Fruit fly (Drosophila melanogaster) whole organism, embryonic: Measurements from ENCODE around the gene AANATL3.

ENCODE experiments used
- Adf1 ChIP-seq: fragments of 200-800 bp; sonication (Bioruptor generic); IDR thresholded peaks from 2 replicates; pipeline ENCODE4 v1.3.6; 2022; ENCODE audit warnings: missing biosample characterization, missing genetic modification characterization
- Bteb2 ChIP-seq: fragments of 200-800 bp; sonication (Bioruptor generic); optimal IDR thresholded peaks from 2 replicates; lab custom pipeline; 2016; ENCODE audit warnings: missing biosample characterization, missing genetic modification characterization
- CG10267 ChIP-seq: fragments of 200-800 bp; sonication (Bioruptor generic); optimal IDR thresholded peaks from 2 replicates; lab custom pipeline; 2018; ENCODE audit warnings: missing biosample characterization, mild to moderate bottlenecking, missing genetic modification characterization, moderate library complexity
- CG10979 ChIP-seq: fragments of 200-800 bp; sonication (Bioruptor generic); optimal IDR thresholded peaks from 2 replicates; lab custom pipeline; 2018; ENCODE audit warnings: missing biosample characterization, mild to moderate bottlenecking, missing genetic modification characterization, moderate library complexity
- CG12155 ChIP-seq: fragments of 200-800 bp; sonication (Bioruptor generic); optimal IDR thresholded peaks from 3 replicates; lab custom pipeline; 2016; ENCODE audit warnings: missing biosample characterization, missing genetic modification characterization
- CG12942 ChIP-seq: fragments of 200-800 bp; sonication (Bioruptor generic); optimal IDR thresholded peaks from 3 replicates; lab custom pipeline; 2016; ENCODE audit warnings: missing biosample characterization, missing genetic modification characterization
- CG13624 ChIP-seq: fragments of 200-800 bp; sonication (Bioruptor generic); optimal IDR thresholded peaks from 2 replicates; lab custom pipeline; 2016; ENCODE audit warnings: missing biosample characterization, missing genetic modification characterization
- CG1529 ChIP-seq: fragments of 200-800 bp; sonication (Bioruptor generic); optimal IDR thresholded peaks from 3 replicates; lab custom pipeline; 2018; ENCODE audit warnings: missing biosample characterization, missing genetic modification characterization
- CG16815 ChIP-seq: fragments of 200-800 bp; sonication (Bioruptor generic); optimal IDR thresholded peaks from 3 replicates; lab custom pipeline; 2017; ENCODE audit warnings: missing biosample characterization, mild to moderate bottlenecking, missing genetic modification characterization
- CG17612 ChIP-seq: fragments of 200-800 bp; sonication (Bioruptor generic); IDR thresholded peaks from 2 replicates; pipeline ENCODE4 v1.3.6; 2022; ENCODE audit warnings: missing biosample characterization, missing genetic modification characterization
- CG2875 ChIP-seq: fragments of 200-800 bp; sonication (Bioruptor generic); optimal IDR thresholded peaks from 2 replicates; lab custom pipeline; 2017; ENCODE audit warnings: missing biosample characterization, mild to moderate bottlenecking, missing genetic modification characterization, missing genetic modification reagents
- CG31441 ChIP-seq: fragments of 200-800 bp; sonication (Bioruptor generic); IDR thresholded peaks from 2 replicates; pipeline ENCODE4 v1.3.6; 2022; ENCODE audit warnings: missing biosample characterization, missing genetic modification characterization
- CG34224 ChIP-seq: fragments of 200-800 bp; sonication (Bioruptor generic); IDR thresholded peaks from 3 replicates; pipeline ENCODE4 v1.3.6; 2022; ENCODE audit warnings: missing biosample characterization, missing genetic modification characterization; ENCODE audit not compliant: partially characterized antibody
- CG7556 ChIP-seq: fragments of 200-800 bp; sonication (Bioruptor generic); optimal IDR thresholded peaks from 2 replicates; lab custom pipeline; 2017; ENCODE audit warnings: missing biosample characterization, mild to moderate bottlenecking, missing genetic modification characterization
- CG7786 ChIP-seq: fragments of 200-800 bp; sonication (Bioruptor generic); optimal IDR thresholded peaks from 2 replicates; lab custom pipeline; 2016; ENCODE audit warnings: missing biosample characterization, missing genetic modification characterization
- CG7839 ChIP-seq: fragments of 200-800 bp; sonication (Bioruptor generic); optimal IDR thresholded peaks from 3 replicates; lab custom pipeline; 2018; ENCODE audit warnings: missing biosample characterization, mild to moderate bottlenecking, missing genetic modification characterization, moderate library complexity
- CG8359 ChIP-seq: fragments of 200-800 bp; sonication (Bioruptor generic); optimal IDR thresholded peaks from 2 replicates; lab custom pipeline; 2017; ENCODE audit warnings: missing biosample characterization, mild to moderate bottlenecking, missing genetic modification characterization, borderline replicate concordance
- CG9437 ChIP-seq: fragments of 200-800 bp; sonication (Bioruptor generic); optimal IDR thresholded peaks from 2 replicates; lab custom pipeline; 2018; ENCODE audit warnings: missing biosample characterization, mild to moderate bottlenecking, missing genetic modification characterization
- CG9727 ChIP-seq: fragments of 200-800 bp; sonication (Bioruptor generic); optimal IDR thresholded peaks from 3 replicates; lab custom pipeline; 2017; ENCODE audit warnings: missing biosample characterization, mild to moderate bottlenecking, missing genetic modification characterization
- CHES-1-like ChIP-seq: fragments of 200-800 bp; sonication (Bioruptor generic); optimal IDR thresholded peaks from 2 replicates; lab custom pipeline; 2016; ENCODE audit warnings: missing biosample characterization, missing genetic modification characterization
- Camta ChIP-seq: fragments of 200-800 bp; sonication (Bioruptor generic); optimal IDR thresholded peaks from 2 replicates; lab custom pipeline; 2016; ENCODE audit warnings: missing biosample characterization, missing genetic modification characterization
- Dref ChIP-seq: fragments of 200-800 bp; sonication (Bioruptor generic); IDR thresholded peaks from 2 replicates; pipeline ENCODE4 v1.3.6; 2022; ENCODE audit warnings: missing biosample characterization, missing genetic modification characterization
- E2f2 ChIP-seq: fragments of 200-800 bp; sonication (Bioruptor generic); IDR thresholded peaks from 2 replicates; pipeline ENCODE4 v1.3.6; 2022; ENCODE audit warnings: missing biosample characterization, missing genetic modification characterization
- Gsc ChIP-seq: fragments of 200-800 bp; sonication (Bioruptor generic); IDR thresholded peaks from 2 replicates; pipeline ENCODE4 v1.3.6; 2022; ENCODE audit warnings: missing biosample characterization, missing genetic modification characterization
- Hmr ChIP-seq: fragments of 200-800 bp; sonication (Bioruptor generic); optimal IDR thresholded peaks from 3 replicates; lab custom pipeline; 2017; ENCODE audit warnings: mild to moderate bottlenecking, missing biosample characterization, missing genetic modification reagents, missing genetic modification characterization
- Meics ChIP-seq: fragments of 200-800 bp; sonication (Bioruptor generic); optimal IDR thresholded peaks from 2 replicates; lab custom pipeline; 2017; ENCODE audit warnings: missing biosample characterization, mild to moderate bottlenecking, missing genetic modification characterization
- Mrtf ChIP-seq: fragments of 200-800 bp; sonication (Bioruptor generic); IDR thresholded peaks from 3 replicates; pipeline ENCODE4 v1.3.6; 2022; ENCODE audit warnings: missing biosample characterization, missing genetic modification characterization
- Optix ChIP-seq: fragments of 200-800 bp; sonication (Bioruptor generic); IDR thresholded peaks from 3 replicates; pipeline ENCODE4 v1.3.6; 2022; ENCODE audit warnings: missing biosample characterization, missing genetic modification characterization
- PHDP ChIP-seq: fragments of 200-800 bp; sonication (Bioruptor generic); optimal IDR thresholded peaks from 3 replicates; lab custom pipeline; 2018; ENCODE audit warnings: missing biosample characterization, mild to moderate bottlenecking, missing genetic modification characterization, moderate library complexity
- Pdp1 ChIP-seq, 2 experiments: fragments of 200-800 bp; sonication (Bioruptor generic); optimal IDR thresholded peaks; 3 replicates each; lab custom pipeline; 2016; ENCODE audit warnings: missing biosample characterization in 2 of 2, missing genetic modification characterization in 2 of 2, mild to moderate bottlenecking in 1 of 2, moderate library complexity in 1 of 2
- Poxn ChIP-seq: fragments of 200-800 bp; sonication (Bioruptor generic); IDR thresholded peaks from 2 replicates; pipeline ENCODE4 v1.3.6; 2022; ENCODE audit warnings: missing biosample characterization, missing genetic modification characterization
- Ptx1 ChIP-seq: fragments of 200-800 bp; sonication (Bioruptor generic); IDR thresholded peaks from 2 replicates; pipeline ENCODE4 v1.3.6; 2022; ENCODE audit warnings: missing biosample characterization, missing genetic modification characterization
- YL-1 ChIP-seq: fragments of 200-800 bp; sonication (Bioruptor generic); optimal IDR thresholded peaks from 3 replicates; lab custom pipeline; 2017; ENCODE audit warnings: missing biosample characterization, mild to moderate bottlenecking, missing genetic modification characterization
- al ChIP-seq: fragments of 200-800 bp; sonication (Bioruptor generic); IDR thresholded peaks from 2 replicates; pipeline ENCODE4 v1.3.6; 2022; ENCODE audit warnings: missing biosample characterization, missing genetic modification characterization
- aop ChIP-seq: fragments of 200-800 bp; sonication (Bioruptor generic); IDR thresholded peaks from 2 replicates; pipeline ENCODE4 v1.3.6; 2022; ENCODE audit warnings: missing biosample characterization, missing genetic modification characterization
- bbx ChIP-seq: fragments of 200-800 bp; sonication (Bioruptor generic); IDR thresholded peaks from 2 replicates; pipeline ENCODE4 v1.3.6; 2022; ENCODE audit warnings: missing biosample characterization, missing genetic modification characterization; ENCODE audit not compliant: partially characterized antibody
- bcd ChIP-seq: fragments of 200-800 bp; sonication (Bioruptor generic); optimal IDR thresholded peaks from 2 replicates; lab custom pipeline; 2017; ENCODE audit warnings: missing biosample characterization, mild to moderate bottlenecking, missing genetic modification characterization
- chm ChIP-seq: fragments of 200-800 bp; sonication (Bioruptor generic); IDR thresholded peaks from 2 replicates; pipeline ENCODE4 v1.3.6; 2022; ENCODE audit warnings: missing biosample characterization, missing genetic modification characterization
- dati ChIP-seq: fragments of 200-800 bp; sonication (Bioruptor generic); IDR thresholded peaks from 2 replicates; pipeline ENCODE4 v1.3.6; 2022; ENCODE audit warnings: missing biosample characterization, missing genetic modification characterization
- dm ChIP-seq: fragments of 200-800 bp; sonication (Bioruptor generic); optimal IDR thresholded peaks from 3 replicates; lab custom pipeline; 2016; ENCODE audit warnings: missing biosample characterization, missing genetic modification characterization
- lab ChIP-seq: fragments of 200-800 bp; sonication (Bioruptor generic); optimal IDR thresholded peaks from 3 replicates; lab custom pipeline; 2017; ENCODE audit warnings: missing biosample characterization, missing genetic modification characterization, mild to moderate bottlenecking, moderate library complexity, missing genetic modification reagents
- oc ChIP-seq: fragments of 200-800 bp; sonication (Bioruptor generic); optimal IDR thresholded peaks from 2 replicates; lab custom pipeline; 2018; ENCODE audit warnings: missing biosample characterization, mild to moderate bottlenecking, missing genetic modification characterization, moderate library complexity
- onecut ChIP-seq: fragments of 200-800 bp; sonication (Bioruptor generic); IDR thresholded peaks from 2 replicates; pipeline ENCODE4 v1.3.6; 2022; ENCODE audit warnings: missing biosample characterization, missing genetic modification characterization
- prd ChIP-seq, 3 experiments: fragments of >200 bp in 2 of 3; fragments of 200-800 bp in 1 of 3; sonication (Bioruptor generic) in 1 of 3; optimal IDR thresholded peaks in 2 of 3; IDR thresholded peaks in 1 of 3; 2 replicates in 2 of 3; 3 replicates in 1 of 3; pipeline versions ENCODE4 v1.3.6 to Lab custom; 2017 to 2022; ENCODE audit warnings: missing biosample characterization in 1 of 3, missing genetic modification characterization in 1 of 3
- rib ChIP-seq: fragments of 200-800 bp; sonication (Bioruptor generic); IDR thresholded peaks from 2 replicates; pipeline ENCODE4 v1.3.6; 2022; ENCODE audit warnings: missing biosample characterization, missing genetic modification characterization
- sim ChIP-seq: fragments of 200-800 bp; sonication (Bioruptor generic); IDR thresholded peaks from 2 replicates; pipeline ENCODE4 v1.3.6; 2022; ENCODE audit warnings: missing biosample characterization, missing genetic modification characterization
- sisA ChIP-seq: fragments of 200-800 bp; sonication (Bioruptor generic); IDR thresholded peaks from 2 replicates; pipeline ENCODE4 v1.3.6; 2022; ENCODE audit warnings: missing biosample characterization, missing genetic modification characterization
- so ChIP-seq: fragments of 200-800 bp; sonication (Bioruptor generic); IDR thresholded peaks from 3 replicates; pipeline ENCODE4 v1.3.6; 2022; ENCODE audit warnings: missing biosample characterization, missing genetic modification characterization
- tgo ChIP-seq: fragments of 200-800 bp; sonication (Bioruptor generic); IDR thresholded peaks from 3 replicates; pipeline ENCODE4 v1.3.6; 2022; ENCODE audit warnings: missing biosample characterization, missing genetic modification characterization
- unpg ChIP-seq: fragments of 200-800 bp; sonication (Bioruptor generic); optimal IDR thresholded peaks from 3 replicates; lab custom pipeline; 2018; ENCODE audit warnings: missing biosample characterization, mild to moderate bottlenecking, missing genetic modification characterization, moderate library complexity

Gene AANATL3

DNA sequence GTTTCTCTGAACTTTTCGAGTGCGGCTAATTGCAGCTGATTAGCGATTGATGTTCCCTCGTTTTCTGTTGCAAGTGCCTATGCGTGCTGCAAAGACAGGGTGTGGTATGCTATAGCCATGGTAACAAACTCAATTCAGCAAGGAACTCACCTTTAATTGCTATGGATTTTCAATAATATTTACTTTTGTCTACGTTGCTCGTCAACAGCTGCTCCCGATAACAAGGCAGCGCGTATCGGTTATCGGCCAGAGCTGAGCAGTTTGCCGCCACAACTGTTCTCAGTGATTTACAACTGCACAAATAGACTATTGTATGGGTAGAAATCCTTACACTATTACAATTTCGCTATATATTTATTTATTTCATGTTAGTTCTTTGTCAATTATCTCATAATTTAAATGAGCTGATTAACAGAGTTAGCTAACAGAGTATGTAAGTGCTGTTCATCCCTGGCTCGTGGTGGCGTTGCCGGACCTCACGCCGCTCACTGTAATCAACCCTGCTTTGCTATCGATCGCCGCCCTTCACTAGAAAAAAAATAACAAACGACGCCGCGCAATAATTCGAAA, 49.7 kb upstream of the AANATL3 start, which contains the start of the genes pr and neb (continued):
- TF ChIP-seq CG8359: no peak
- peak; percentile 48 for TF ChIP-seq YL-1 (GFP tag; lab: Kevin White, UChicago)
- TF ChIP-seq CHES-1-like (GFP tag; lab: Kevin White, UChicago): no peak
- peak; percentile 55 for TF ChIP-seq al (GFP tag; lab: Robert Waterston, UW)
- TF ChIP-seq Camta (GFP tag; lab: Kevin White, UChicago): peak; percentile 23
- TF ChIP-seq Gsc (GFP tag; lab: Robert Waterston, UW): no peak
- TF ChIP-seq unpg (GFP tag; lab: Kevin White, UChicago): peak; percentile 66
- TF ChIP-seq sisA (GFP tag; lab: Robert Waterston, UW): peak; percentile 59
- TF ChIP-seq CG9437 (GFP tag; lab: Kevin White, UChicago): no peak
- TF ChIP-seq Mrtf: 0 out of 3 replicates have a peak, but pooled peaks have one; percentile 56
- TF ChIP-seq aop (GFP tag; lab: Robert Waterston, UW): no peak
- TF ChIP-seq onecut (GFP tag; lab: Robert Waterston, UW): peak; percentile 54
- TF ChIP-seq CG7786 (GFP tag; lab: Kevin White, UChicago): no peak
- TF ChIP-seq lab (GFP tag; lab: Kevin White, UChicago): peak; percentile 25
- peak; percentile 32 for TF ChIP-seq bcd (GFP tag; lab: Kevin White, UChicago)
- TF ChIP-seq Meics (GFP tag; lab: Kevin White, UChicago): no peak
- TF ChIP-seq PHDP (tag; lab: Kevin White, UChicago): peak; percentile 57
- no peak for TF ChIP-seq prd (optimal IDR thresholded peaks at IDR 0.05; lab: Kevin White, UChicago)
- TF ChIP-seq prd (GFP tag; IDR thresholded peaks at IDR 0.05; lab: Robert Waterston, UW): no peak
- no peak; the same call in 1 of the 2 replicates for TF ChIP-seq bbx (GFP tag; lab: Robert Waterston, UW)
- peak; percentile 60 for TF ChIP-seq CG10267 (tag; lab: Kevin White, UChicago)
- TF ChIP-seq Dref (GFP tag; lab: Robert Waterston, UW): peak; percentile 94
- peak; percentile 71 for TF ChIP-seq CG7839 (tag; lab: Kevin White, UChicago)
- TF ChIP-seq Adf1: peak; percentile 46; the same call in 1 of the 2 replicates
- TF ChIP-seq CG10979 (tag; lab: Kevin White, UChicago): peak; percentile 3
- TF ChIP-seq dati (GFP tag; lab: Robert Waterston, UW): no peak
- no peak for TF ChIP-seq oc
- peak; percentile 56 for TF ChIP-seq tgo
- peak; percentile 48; the same call in 1 of the 2 replicates for TF ChIP-seq chm (GFP tag; lab: Robert Waterston, UW)
- TF ChIP-seq Bteb2 (GFP tag; lab: Kevin White, UChicago): peak; percentile 33
- TF ChIP-seq Pdp1 (GFP tag; optimal IDR thresholded peaks at IDR 0.05; lab: Kevin White, UChicago): peak; percentile 4 to 45
- peak; percentile 31 for TF ChIP-seq CG13624 (GFP tag; lab: Kevin White, UChicago)
- TF ChIP-seq CG1529 (GFP tag; lab: Kevin White, UChicago): no peak
- no peak for TF ChIP-seq CG2875 (GFP tag; lab: Kevin White, UChicago)
- peak; percentile 68 for TF ChIP-seq CG9727 (GFP tag; lab: Kevin White, UChicago)
- TF ChIP-seq CG12155 (GFP tag; lab: Kevin White, UChicago): peak; percentile 67
- peak; percentile 51 for TF ChIP-seq CG12942 (GFP tag; lab: Kevin White, UChicago)
- peak; percentile 70 for TF ChIP-seq Ptx1 (GFP tag; lab: Robert Waterston, UW)
- TF ChIP-seq Poxn: no peak
- no peak for TF ChIP-seq sim
- peak; percentile 62; the same call in 1 of the 3 replicates for TF ChIP-seq CG34224
- TF ChIP-seq Optix: peak; percentile 6; the same call in 1 of the 3 replicates
- peak; percentile 77 for TF ChIP-seq Hmr (GFP tag; lab: Kevin White, UChicago)
- peak; percentile 30; the same call in 1 of the 2 replicates for TF ChIP-seq CG31441 (GFP tag; lab: Robert Waterston, UW)
- TF ChIP-seq CG16815: no peak
- no peak for TF ChIP-seq dm (GFP tag; lab: Kevin White, UChicago)
- no peak for TF ChIP-seq CG17612 (GFP tag; lab: Robert Waterston, UW)
- TF ChIP-seq E2f2 (GFP tag; lab: Robert Waterston, UW): peak; percentile 94
- TF ChIP-seq so (GFP tag; lab: Robert Waterston, UW): peak; percentile 48; the same call in 1 of the 3 replicates
- peak; percentile 61 for TF ChIP-seq CG7556 (GFP tag; lab: Kevin White, UChicago)
- peak; percentile 17; the same call in 1 of the 2 replicates for TF ChIP-seq rib
